Fruit fly (Drosophila melanogaster): ENCODE data around the gene CG3919.

Gene CG3919

DNA sequence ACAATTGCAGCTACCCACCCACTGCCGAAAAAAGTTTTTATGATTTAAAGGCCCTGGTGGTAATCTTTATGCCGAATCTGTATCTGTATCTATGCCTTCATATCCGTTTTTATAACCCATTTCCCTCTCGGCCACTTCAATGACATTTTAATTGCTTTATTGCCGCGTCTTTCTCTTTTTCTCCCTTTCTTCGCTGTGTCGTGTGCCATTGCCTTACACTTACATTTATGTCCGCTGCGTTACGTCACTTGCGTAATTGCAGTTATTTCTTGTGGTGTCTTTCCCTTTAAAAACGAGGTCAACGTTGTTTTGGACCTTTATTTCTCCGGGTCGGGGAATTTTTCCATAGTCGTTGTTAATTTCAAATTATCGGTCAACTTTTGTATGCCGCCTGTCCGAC is 36.9 kb downstream of the CG3919 start:
- no peak for TF ChIP-seq OdsH (GFP tag; optimal IDR thresholded peaks at IDR 0.05)
- no peak for TF ChIP-seq spab (GFP tag; optimal IDR thresholded peaks at IDR 0.05)

DNA sequence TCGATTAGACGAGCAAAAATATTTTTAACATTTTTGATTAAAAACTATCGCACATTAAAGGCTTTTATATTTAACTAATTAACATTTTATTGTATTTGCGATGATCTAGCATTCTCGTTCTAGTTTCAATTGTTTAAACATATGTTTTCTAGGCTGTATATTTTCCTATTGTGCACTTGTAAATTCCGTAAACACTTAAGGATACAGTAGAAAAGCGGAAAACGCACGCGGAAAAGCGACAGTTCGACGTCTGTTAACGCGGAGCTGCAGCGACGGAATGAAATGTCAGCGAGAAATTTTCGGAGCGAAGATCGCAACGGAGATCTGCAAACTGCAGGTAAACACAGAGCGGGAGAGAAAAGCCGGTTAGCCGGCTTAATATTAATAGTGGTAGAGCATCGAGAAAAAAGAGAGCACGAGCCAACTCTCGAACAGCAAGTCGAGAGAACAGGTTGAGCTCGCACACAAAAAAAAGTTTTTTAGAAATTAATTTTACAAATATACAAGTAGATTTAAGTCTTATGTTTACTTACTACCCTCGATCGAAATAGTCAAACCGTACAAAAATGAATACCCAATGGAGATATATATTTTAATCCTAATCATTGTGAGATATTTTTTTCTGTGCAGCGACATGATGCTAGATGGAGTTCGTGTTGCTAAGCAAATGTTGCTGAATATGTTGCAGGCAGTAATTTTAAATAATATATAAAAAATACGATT is 38.1 kb downstream of the CG3919 start:
- TF ChIP-seq CG6792 (GFP tag; optimal IDR thresholded peaks at IDR 0.05) (peak; percentile 96), spab (GFP tag; optimal IDR thresholded peaks at IDR 0.05) (peak; percentile 97), Lpt (GFP tag; optimal IDR thresholded peaks at IDR 0.05) (peak; percentile 97), CG9139 (GFP tag; optimal IDR thresholded peaks at IDR 0.05) (peak; percentile 96), Hr39 (GFP tag; optimal IDR thresholded peaks at IDR 0.05) (peak; percentile 90), dsx (GFP tag; optimal IDR thresholded peaks at IDR 0.05; ENCODE audit: poor library complexity, severe bottlenecking) (peak; percentile 97), CG4318 (GFP tag; optimal IDR thresholded peaks at IDR 0.05) (peak; percentile 91), Sox102F (GFP tag; optimal IDR thresholded peaks at IDR 0.05) (peak; percentile 97), CG7368 (GFP tag; optimal IDR thresholded peaks at IDR 0.05) (peak; percentile 94), cyc (GFP tag; optimal IDR thresholded peaks at IDR 0.05) (peak; percentile 92), CG6163 (GFP tag; IDR thresholded peaks at IDR 0.05) (peak; percentile 99), Sox15 (GFP tag; optimal IDR thresholded peaks at IDR 0.05) (peak; percentile 86), pdm3 (GFP tag; optimal IDR thresholded peaks at IDR 0.05) (peak; percentile 97), CG31627 (GFP tag; optimal IDR thresholded peaks at IDR 0.05) (peak; percentile 92), esn (GFP tag; optimal IDR thresholded peaks at IDR 0.05) (peak; percentile 97), CG8632 (GFP tag; optimal IDR thresholded peaks at IDR 0.05) (peak; percentile 97), fd59A (GFP tag; optimal IDR thresholded peaks at IDR 0.05) (peak; percentile 95), fd85E (GFP tag; optimal IDR thresholded peaks at IDR 0.05) (peak; percentile 86), net (GFP tag; optimal IDR thresholded peaks at IDR 0.05) (peak; percentile 98), Ets96B (tag; optimal IDR thresholded peaks at IDR 0.05) (peak; percentile 99), dac (GFP tag; optimal IDR thresholded peaks at IDR 0.05) (peak; percentile 90), eg (GFP tag; IDR thresholded peaks at IDR 0.05) (peak; percentile 98), CG1621 (tag; optimal IDR thresholded peaks at IDR 0.05) (peak; percentile 96), CG3032 (tag; optimal IDR thresholded peaks at IDR 0.05) (peak; percentile 97), CG10631 (GFP tag; optimal IDR thresholded peaks at IDR 0.05) (peak; percentile 98), Eip75B (GFP tag; optimal IDR thresholded peaks at IDR 0.05) (peak; percentile 97), CG6808 (GFP tag; optimal IDR thresholded peaks at IDR 0.05) (peak; percentile 94), CG6276 (GFP tag; optimal IDR thresholded peaks at IDR 0.05) (peak; percentile 96), CG11762 (GFP tag; optimal IDR thresholded peaks at IDR 0.05; ENCODE audit: insufficient read depth) (peak; percentile 96), Eip93F (GFP tag; optimal IDR thresholded peaks at IDR 0.05) (peak; percentile 91), OdsH (GFP tag; optimal IDR thresholded peaks at IDR 0.05) (peak; percentile 98), Gug (GFP tag; IDR thresholded peaks at IDR 0.05) (peak; percentile 93), CG16779 (tag; optimal IDR thresholded peaks at IDR 0.05) (peak; percentile 93), vri (GFP tag; optimal IDR thresholded peaks at IDR 0.05) (peak; percentile 95), CG3919 (GFP tag; optimal IDR thresholded peaks at IDR 0.05) (peak; percentile 98), CG15336 (GFP tag; IDR thresholded peaks at IDR 0.05) (peak; percentile 99), CG11902 (GFP tag; optimal IDR thresholded peaks at IDR 0.05) (peak; percentile 82), topi (GFP tag; optimal IDR thresholded peaks at IDR 0.05) (peak; percentile 94), acj6 (GFP tag; optimal IDR thresholded peaks at IDR 0.05) (peak; percentile 97), Ets21C (GFP tag; optimal IDR thresholded peaks at IDR 0.05) (peak; percentile 83), salr (GFP tag; optimal IDR thresholded peaks at IDR 0.05) (peak; percentile 94 to 95), Blimp-1 (GFP tag; optimal IDR thresholded peaks at IDR 0.05) (peak; percentile 74), CG6854 (GFP tag; optimal IDR thresholded peaks at IDR 0.05) (peak; percentile 85), lz (GFP tag; optimal IDR thresholded peaks at IDR 0.05) (peak; percentile 94), Eip78C (GFP tag) (peak; percentile 97), Sox14 (GFP tag; optimal IDR thresholded peaks at IDR 0.05) (peak; percentile 96), CG11294 (GFP tag; IDR thresholded peaks at IDR 0.05) (peak; percentile 93), CG34406 (GFP tag; optimal IDR thresholded peaks at IDR 0.05) (peak; percentile 97)
